Fruit fly (Drosophila melanogaster): ENCODE results near the gene narya.

Gene narya

DNA sequence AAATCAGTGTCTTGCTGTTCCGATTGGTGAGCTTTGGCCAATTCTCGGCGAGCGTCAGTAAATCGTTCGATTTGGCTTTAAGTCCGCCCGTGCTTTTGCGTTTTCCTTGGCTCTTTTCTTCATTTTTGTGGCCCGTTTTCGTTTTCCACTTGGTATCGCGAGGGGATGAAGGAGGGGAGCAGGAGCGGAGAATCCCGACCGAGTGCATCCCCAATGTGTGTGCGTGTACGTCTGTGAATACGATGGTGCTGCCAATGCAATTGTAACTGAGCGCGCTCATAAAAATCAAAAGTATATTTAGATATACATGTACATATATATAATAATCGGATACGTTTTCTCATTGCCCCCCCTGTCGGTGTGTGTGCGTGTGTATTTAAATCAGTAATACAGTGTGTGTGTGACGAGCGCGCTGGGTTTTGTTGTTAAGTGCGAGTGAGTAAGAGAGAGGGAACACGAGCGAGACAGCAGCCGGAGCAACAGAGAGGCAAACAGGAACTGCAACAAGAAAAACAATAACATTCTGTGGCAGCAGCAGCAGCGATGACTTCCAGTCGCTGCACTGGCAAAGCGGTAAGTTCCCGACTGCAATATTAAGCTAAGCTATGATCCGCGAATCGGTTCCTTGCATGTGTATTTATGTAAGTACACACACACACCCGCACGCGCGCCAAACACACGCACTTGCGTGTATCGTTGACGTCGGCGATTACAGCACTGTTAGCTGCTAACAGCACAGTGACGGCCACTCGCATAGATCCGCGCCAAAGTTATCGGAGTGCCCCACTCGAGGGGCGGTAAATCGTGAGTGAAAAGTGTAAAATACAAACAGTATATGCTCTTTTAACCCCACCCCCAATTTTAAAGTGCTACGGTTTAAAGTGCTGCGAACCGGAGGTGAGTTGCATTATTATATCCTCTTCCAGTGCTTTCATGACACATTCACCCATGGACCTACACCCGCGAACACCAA, 21.0 kb downstream of the narya start (continued):
- TF ChIP-seq tgo (GFP tag; IDR thresholded peaks at IDR 0.05) (peak; percentile 53; the same call in 2 of the 3 replicates), CG17612 (GFP tag; IDR thresholded peaks at IDR 0.05) (no peak), hbn (GFP tag; IDR thresholded peaks at IDR 0.05; ENCODE audit: partially characterized antibody) (no peak), unc-4 (GFP tag; IDR thresholded peaks at IDR 0.05; ENCODE audit: partially characterized antibody) (no peak), az2 (GFP tag; optimal IDR thresholded peaks at IDR 0.05) (peak; percentile 35), Pdp1 (GFP tag; optimal IDR thresholded peaks at IDR 0.05) (peak; percentile 56 to 71), CG8290 (GFP tag; optimal IDR thresholded peaks at IDR 0.05) (no peak), CG8290 (tag; optimal IDR thresholded peaks at IDR 0.05) (peak in 1 of 2 experiments; percentile 93), psq (GFP tag; optimal IDR thresholded peaks at IDR 0.05) (no peak), CG8765 (GFP tag; IDR thresholded peaks at IDR 0.05) (no peak), danr (GFP tag; IDR thresholded peaks at IDR 0.05) (no peak), CG8089 (GFP tag; optimal IDR thresholded peaks at IDR 0.05) (peak; percentile 41), Drgx (GFP tag; IDR thresholded peaks at IDR 0.05) (peak; percentile 79), knrl (GFP tag; IDR thresholded peaks at IDR 0.05; ENCODE audit: partially characterized antibody) (no peak; the same call in 2 of the 3 replicates), slou (GFP tag; optimal IDR thresholded peaks at IDR 0.05) (no peak), kni (GFP tag; optimal IDR thresholded peaks at IDR 0.05) (no peak), CG10565 (GFP tag; optimal IDR thresholded peaks at IDR 0.05) (no peak), CG4360 (GFP tag; IDR thresholded peaks at IDR 0.05) (no peak; the same call in 1 of the 2 replicates), CG10147 (GFP tag; optimal IDR thresholded peaks at IDR 0.05) (peak; percentile 9), CG11085 (GFP tag; IDR thresholded peaks at IDR 0.05) (0 out of 2 replicates have a peak, but pooled peaks have one; percentile 28), gsb (GFP tag; IDR thresholded peaks at IDR 0.05) (peak; percentile 53; the same call in 1 of the 2 replicates), HmgZ (tag; optimal IDR thresholded peaks at IDR 0.05) (peak; percentile 53), lmd (GFP tag; IDR thresholded peaks at IDR 0.05) (peak; percentile 68), bbx (GFP tag; IDR thresholded peaks at IDR 0.05; ENCODE audit: partially characterized antibody) (no peak), emc (GFP tag; optimal IDR thresholded peaks at IDR 0.05) (no peak), CG1602 (GFP tag; optimal IDR thresholded peaks at IDR 0.05) (peak; percentile 19), Lpt (GFP tag; optimal IDR thresholded peaks at IDR 0.05) (no peak), ash1 (GFP tag; optimal IDR thresholded peaks at IDR 0.05) (no peak), wek (GFP tag; optimal IDR thresholded peaks at IDR 0.05) (no peak), odd (GFP tag; optimal IDR thresholded peaks at IDR 0.05) (peak; percentile 22), pnt (GFP tag; optimal IDR thresholded peaks at IDR 0.05) (peak; percentile 40), CG12659 (GFP tag; optimal IDR thresholded peaks at IDR 0.05) (peak; percentile 45), gro (GFP tag; optimal IDR thresholded peaks at IDR 0.05) (peak; percentile 51), ERR (GFP tag; optimal IDR thresholded peaks at IDR 0.05) (peak; percentile 42), CG14710 (tag; optimal IDR thresholded peaks at IDR 0.05) (no peak), CG17385 (GFP tag; optimal IDR thresholded peaks at IDR 0.05) (peak; percentile 34), sc (optimal IDR thresholded peaks at IDR 0.05) (no peak), sc (GFP tag; optimal IDR thresholded peaks at IDR 0.05) (no peak), CG4617 (GFP tag; optimal IDR thresholded peaks at IDR 0.05; ENCODE audit: borderline replicate concordance) (no peak), TFAM (GFP tag; optimal IDR thresholded peaks at IDR 0.05) (no peak), CG34224 (GFP tag; IDR thresholded peaks at IDR 0.05; ENCODE audit: partially characterized antibody) (no peak), CG4404 (GFP tag; IDR thresholded peaks at IDR 0.05) (peak; percentile 44; the same call in 1 of the 2 replicates), CG2712 (tag; optimal IDR thresholded peaks at IDR 0.05) (peak; percentile 44), Atf6 (GFP tag; IDR thresholded peaks at IDR 0.05) (peak; percentile 71), CG18262 (tag; optimal IDR thresholded peaks at IDR 0.05) (peak; percentile 42), chinmo (GFP tag; IDR thresholded peaks at IDR 0.05; ENCODE audit: partially characterized antibody) (no peak), CG3407 (GFP tag; optimal IDR thresholded peaks at IDR 0.05) (no peak), nerfin-2 (GFP tag; IDR thresholded peaks at IDR 0.05; ENCODE audit: partially characterized antibody) (no peak), Sin3A (optimal IDR thresholded peaks at IDR 0.05) (no peak)
